Fruit fly (Drosophila melanogaster): ENCODE results near the gene Pomp.
A peak's percentile ranks its signal among the peaks of the same experiment; 100 is the strongest.

The Pomp gene

DNA sequence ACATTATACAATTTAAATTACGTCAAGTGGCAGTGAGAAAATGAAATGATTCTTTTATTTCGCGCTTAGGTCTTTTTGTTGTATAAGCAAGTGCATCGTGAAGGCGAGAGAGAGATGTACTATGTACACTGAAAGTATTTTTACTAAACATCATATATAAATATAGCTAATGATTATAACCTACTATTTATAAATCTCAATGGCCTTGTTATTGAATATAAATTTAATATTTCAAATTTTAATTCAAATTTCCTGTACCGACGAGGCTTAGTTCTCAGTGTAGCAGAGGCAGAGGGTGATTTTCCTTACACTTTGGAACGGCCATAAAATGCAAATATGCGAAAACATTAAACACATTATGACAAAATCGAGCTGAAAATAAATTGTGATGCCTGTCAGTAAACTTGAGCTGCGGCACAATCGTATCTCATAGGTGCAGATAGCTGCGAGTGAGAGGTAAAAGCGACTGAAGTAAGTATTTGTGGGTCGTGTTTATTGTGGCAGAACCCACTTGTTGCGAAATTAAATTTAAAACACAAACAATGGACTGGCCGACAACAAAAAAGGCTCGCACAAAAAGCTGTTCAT, 25.4 kb upstream of the Pomp start (continued):
- TF ChIP-seq CG4424 (GFP tag; optimal IDR thresholded peaks at IDR 0.05) (peak; percentile 44), CTCF (GFP tag; optimal IDR thresholded peaks at IDR 0.05) (no peak), HHEX (GFP tag; optimal IDR thresholded peaks at IDR 0.05) (no peak), Ets97D (GFP tag; optimal IDR thresholded peaks at IDR 0.05) (no peak), CG17359 (tag; optimal IDR thresholded peaks at IDR 0.05) (peak; percentile 59), fru (optimal IDR thresholded peaks at IDR 0.05) (no peak), zfh1 (GFP tag; IDR thresholded peaks at IDR 0.05) (peak; percentile 35; the same call in 1 of the 3 replicates), CG9437 (GFP tag; optimal IDR thresholded peaks at IDR 0.05) (no peak), CG12219 (GFP tag; optimal IDR thresholded peaks at IDR 0.05) (no peak), chm (GFP tag; IDR thresholded peaks at IDR 0.05) (no peak), Xbp1 (GFP tag; optimal IDR thresholded peaks at IDR 0.05) (peak; percentile 40), CG17385 (GFP tag; optimal IDR thresholded peaks at IDR 0.05) (peak; percentile 10), Dek (tag; optimal IDR thresholded peaks at IDR 0.05) (peak; percentile 37), Sry-β (GFP tag; optimal IDR thresholded peaks at IDR 0.05) (no peak), inv (GFP tag; IDR thresholded peaks at IDR 0.05; ENCODE audit: partially characterized antibody) (no peak), lmd (GFP tag; IDR thresholded peaks at IDR 0.05) (no peak), CG15479 (GFP tag; optimal IDR thresholded peaks at IDR 0.05) (no peak), CG8944 (GFP tag; optimal IDR thresholded peaks at IDR 0.05) (no peak), ci (GFP tag; IDR thresholded peaks at IDR 0.05) (no peak), CG15073 (GFP tag; optimal IDR thresholded peaks at IDR 0.05) (no peak), CG8089 (GFP tag; optimal IDR thresholded peaks at IDR 0.05) (no peak), kah (GFP tag; optimal IDR thresholded peaks at IDR 0.05) (no peak), NFAT (GFP tag; IDR thresholded peaks at IDR 0.05) (no peak), GATAe (GFP tag; conservative IDR thresholded peaks at IDR 0.05) (no peak), MESR4 (GFP tag; optimal IDR thresholded peaks at IDR 0.05) (no peak), sna (GFP tag; IDR thresholded peaks at IDR 0.05; ENCODE audit: partially characterized antibody) (no peak), CG7987 (GFP tag; optimal IDR thresholded peaks at IDR 0.05) (no peak), Ada2b (GFP tag; IDR thresholded peaks at IDR 0.05) (peak; percentile 48; the same call in 1 of the 2 replicates), CG5180 (GFP tag; optimal IDR thresholded peaks at IDR 0.05) (no peak), CG9797 (GFP tag; optimal IDR thresholded peaks at IDR 0.05) (no peak), ssp (GFP tag; IDR thresholded peaks at IDR 0.05) (no peak), Xrp1 (GFP tag; IDR thresholded peaks at IDR 0.05) (peak; percentile 56), CG14050 (GFP tag; IDR thresholded peaks at IDR 0.05) (peak; percentile 28; the same call in 1 of the 3 replicates), CG8281 (tag; optimal IDR thresholded peaks at IDR 0.05) (no peak), CG12299 (tag; optimal IDR thresholded peaks at IDR 0.05) (no peak), CG6791 (GFP tag; IDR thresholded peaks at IDR 0.05; ENCODE audit: partially characterized antibody) (no peak), CG6654 (GFP tag; optimal IDR thresholded peaks at IDR 0.05) (no peak), Awh (GFP tag; IDR thresholded peaks at IDR 0.05) (no peak), CG8290 (GFP tag; optimal IDR thresholded peaks at IDR 0.05) (no peak), CG8290 (tag; optimal IDR thresholded peaks at IDR 0.05) (no peak), CG4730 (GFP tag; IDR thresholded peaks at IDR 0.05) (no peak), lola (GFP tag; optimal IDR thresholded peaks at IDR 0.05) (peak in 1 of 3 experiments; percentile 39), CG33213 (GFP tag; optimal IDR thresholded peaks at IDR 0.05) (no peak), Lpt (GFP tag; optimal IDR thresholded peaks at IDR 0.05) (no peak), CG18764 (GFP tag; optimal IDR thresholded peaks at IDR 0.05) (no peak), Deaf1 (tag; optimal IDR thresholded peaks at IDR 0.05) (peak; percentile 22), CG3407 (GFP tag; optimal IDR thresholded peaks at IDR 0.05) (no peak), Hey (tag; optimal IDR thresholded peaks at IDR 0.05) (no peak), CG9727 (GFP tag; optimal IDR thresholded peaks at IDR 0.05) (peak; percentile 64), HmgD (GFP tag; optimal IDR thresholded peaks at IDR 0.05) (no peak), CG3065 (GFP tag; optimal IDR thresholded peaks at IDR 0.05) (no peak), CG32772 (GFP tag; IDR thresholded peaks at IDR 0.05) (peak; percentile 16; the same call in 1 of the 2 replicates)
